In genomic region chr2L:3856372-3856771, dm6 we compare ENCODE assay signal across 1 fruit fly cellular context.
TF ChIP-seq lines count a peak whose summit lies in the region.

No protein-coding gene starts in this region.

TF ChIP-seq in whole organism, embryonic, 481 proteins besides CTCF, POLR2A, EP300 and RAD21 (continued from another document):
- TF ChIP-seq CG12071 (GFP tag; optimal IDR thresholded peaks at IDR 0.05; lab: Kevin White, UChicago), result no peak
- peak; percentile 24 for TF ChIP-seq CG2202 (tag; optimal IDR thresholded peaks at IDR 0.05; lab: Kevin White, UChicago)
- no peak for TF ChIP-seq CkIIα-i1 (GFP tag; IDR thresholded peaks at IDR 0.05; lab: Robert Waterston, UW)
- peak; percentile 64 for TF ChIP-seq sens (GFP tag; lab: Kevin White, UChicago)
- TF ChIP-seq corto (GFP tag; optimal IDR thresholded peaks at IDR 0.05; lab: Kevin White, UChicago), result no peak
- no peak for TF ChIP-seq Drgx (GFP tag; IDR thresholded peaks at IDR 0.05; lab: Robert Waterston, UW)
- TF ChIP-seq CG8290 (GFP tag; optimal IDR thresholded peaks at IDR 0.05; lab: Kevin White, UChicago), result no peak
- TF ChIP-seq CG8290 (tag; optimal IDR thresholded peaks at IDR 0.05; lab: Kevin White, UChicago), result no peak
- no peak for TF ChIP-seq CG9437 (GFP tag; optimal IDR thresholded peaks at IDR 0.05; lab: Kevin White, UChicago)
- peak; percentile 82 for TF ChIP-seq CG18262 (tag; optimal IDR thresholded peaks at IDR 0.05; lab: Kevin White, UChicago)
- TF ChIP-seq CG6854 (GFP tag; optimal IDR thresholded peaks at IDR 0.05; lab: Kevin White, UChicago), result no peak
- TF ChIP-seq CG16815 (GFP tag; optimal IDR thresholded peaks at IDR 0.05; lab: Kevin White, UChicago), result peak; percentile 1
- no peak for TF ChIP-seq dm (GFP tag; optimal IDR thresholded peaks at IDR 0.05; lab: Kevin White, UChicago)
- no peak for TF ChIP-seq jigr1 (GFP tag; IDR thresholded peaks at IDR 0.05; lab: Robert Waterston, UW)
- TF ChIP-seq Sry-β (GFP tag; optimal IDR thresholded peaks at IDR 0.05; lab: Kevin White, UChicago), result peak; percentile 5
- TF ChIP-seq Doc2 (GFP tag; IDR thresholded peaks at IDR 0.05; lab: Robert Waterston, UW), result no peak
- no peak for TF ChIP-seq CG18476 (GFP tag; optimal IDR thresholded peaks at IDR 0.05; lab: Kevin White, UChicago)
- no peak for TF ChIP-seq toy (GFP tag; IDR thresholded peaks at IDR 0.05; lab: Robert Waterston, UW)
- no peak for TF ChIP-seq Hr39 (optimal IDR thresholded peaks at IDR 0.05; lab: Kevin White, UChicago)
- no peak for TF ChIP-seq CG7928 (GFP tag; optimal IDR thresholded peaks at IDR 0.05; lab: Kevin White, UChicago)
- no peak for TF ChIP-seq unc-4 (GFP tag; IDR thresholded peaks at IDR 0.05; lab: Robert Waterston, UW; ENCODE audit: partially characterized antibody)
- peak; percentile 32 for TF ChIP-seq CG10209 (GFP tag; optimal IDR thresholded peaks at IDR 0.05; lab: Kevin White, UChicago)
- peak; percentile 60 for TF ChIP-seq CG33557 (GFP tag; optimal IDR thresholded peaks at IDR 0.05; lab: Kevin White, UChicago)
- TF ChIP-seq CG4360 (GFP tag; IDR thresholded peaks at IDR 0.05; lab: Robert Waterston, UW), result 0 out of 2 replicates have a peak, but pooled peaks have one; percentile 10
- peak; percentile 46 for TF ChIP-seq CG16863 (GFP tag; optimal IDR thresholded peaks at IDR 0.05; lab: Kevin White, UChicago)
- no peak for TF ChIP-seq dysf (GFP tag; IDR thresholded peaks at IDR 0.05; lab: Robert Waterston, UW)
- no peak for TF ChIP-seq CG3838 (GFP tag; optimal IDR thresholded peaks at IDR 0.05; lab: Kevin White, UChicago)
- TF ChIP-seq seq (GFP tag; IDR thresholded peaks at IDR 0.05; lab: Robert Waterston, UW), result no peak
- no peak for TF ChIP-seq Fer3 (tag; optimal IDR thresholded peaks at IDR 0.05; lab: Kevin White, UChicago)
- TF ChIP-seq HLH3B (GFP tag; IDR thresholded peaks at IDR 0.05; lab: Robert Waterston, UW), result no peak
- no peak for TF ChIP-seq onecut (GFP tag; IDR thresholded peaks at IDR 0.05; lab: Robert Waterston, UW)
- no peak for TF ChIP-seq CG1603 (tag; optimal IDR thresholded peaks at IDR 0.05; lab: Kevin White, UChicago)
- TF ChIP-seq B-H1 (GFP tag; IDR thresholded peaks at IDR 0.05; lab: Robert Waterston, UW), result no peak
- TF ChIP-seq Sin3A (optimal IDR thresholded peaks at IDR 0.05; lab: Kevin White, UChicago), result no peak
- TF ChIP-seq CG15073 (GFP tag; optimal IDR thresholded peaks at IDR 0.05; lab: Kevin White, UChicago), result no peak
- TF ChIP-seq Sox102F (GFP tag; optimal IDR thresholded peaks at IDR 0.05; lab: Kevin White, UChicago), result peak; percentile 54
- no peak for TF ChIP-seq CG31365 (tag; optimal IDR thresholded peaks at IDR 0.05; lab: Kevin White, UChicago)
- TF ChIP-seq CG18764 (GFP tag; optimal IDR thresholded peaks at IDR 0.05; lab: Kevin White, UChicago), result peak; percentile 33
- TF ChIP-seq vvl (GFP tag; IDR thresholded peaks at IDR 0.05; lab: Robert Waterston, UW), result no peak
- TF ChIP-seq CG34224 (GFP tag; IDR thresholded peaks at IDR 0.05; lab: Robert Waterston, UW; ENCODE audit: partially characterized antibody), result no peak
- TF ChIP-seq crc (GFP tag; optimal IDR thresholded peaks at IDR 0.05; lab: Kevin White, UChicago), result no peak
- peak; percentile 38 for TF ChIP-seq CG3407 (GFP tag; optimal IDR thresholded peaks at IDR 0.05; lab: Kevin White, UChicago)
- TF ChIP-seq CG43689 (GFP tag; IDR thresholded peaks at IDR 0.05; lab: Robert Waterston, UW), result no peak
- no peak for TF ChIP-seq CG12155 (GFP tag; optimal IDR thresholded peaks at IDR 0.05; lab: Kevin White, UChicago)
- TF ChIP-seq gem (tag; optimal IDR thresholded peaks at IDR 0.05; lab: Kevin White, UChicago), result peak; percentile 71
- TF ChIP-seq TFAM (GFP tag; optimal IDR thresholded peaks at IDR 0.05; lab: Kevin White, UChicago), result no peak
- TF ChIP-seq pnt (GFP tag; optimal IDR thresholded peaks at IDR 0.05; lab: Kevin White, UChicago), result peak; percentile 33
- TF ChIP-seq CG3995 (GFP tag; optimal IDR thresholded peaks at IDR 0.05; lab: Kevin White, UChicago), result no peak
- TF ChIP-seq CG42726 (GFP tag; IDR thresholded peaks at IDR 0.05; lab: Robert Waterston, UW; ENCODE audit: partially characterized antibody), result no peak
- no peak for TF ChIP-seq CG3065 (GFP tag; optimal IDR thresholded peaks at IDR 0.05; lab: Kevin White, UChicago)
- TF ChIP-seq CG14014 (GFP tag; IDR thresholded peaks at IDR 0.05; lab: Robert Waterston, UW), result no peak
- peak; percentile 21 for TF ChIP-seq CG12942 (GFP tag; optimal IDR thresholded peaks at IDR 0.05; lab: Kevin White, UChicago)
- no peak for TF ChIP-seq btn (GFP tag; optimal IDR thresholded peaks at IDR 0.05; lab: Kevin White, UChicago)
- TF ChIP-seq CG33213 (GFP tag; optimal IDR thresholded peaks at IDR 0.05; lab: Kevin White, UChicago), result peak; percentile 14
- TF ChIP-seq org-1 (GFP tag; optimal IDR thresholded peaks at IDR 0.05; lab: Kevin White, UChicago), result no peak
- TF ChIP-seq CG9609 (GFP tag; optimal IDR thresholded peaks at IDR 0.05; lab: Kevin White, UChicago), result peak; percentile 27
- TF ChIP-seq Ets65A (GFP tag; lab: Kevin White, UChicago), result no peak
- TF ChIP-seq Sox100B (GFP tag; optimal IDR thresholded peaks at IDR 0.05; lab: Kevin White, UChicago), result peak; percentile 40
- no peak for TF ChIP-seq lov (optimal IDR thresholded peaks at IDR 0.05; lab: Kevin White, UChicago)
- TF ChIP-seq lov (GFP tag; IDR thresholded peaks at IDR 0.05; lab: Robert Waterston, UW), result no peak
- no peak for TF ChIP-seq CG17802 (tag; optimal IDR thresholded peaks at IDR 0.05; lab: Kevin White, UChicago)
- no peak for TF ChIP-seq CG12104 (GFP tag; optimal IDR thresholded peaks at IDR 0.05; lab: Kevin White, UChicago)
- no peak for TF ChIP-seq CG13287 (GFP tag; IDR thresholded peaks at IDR 0.05; lab: Robert Waterston, UW; ENCODE audit: partially characterized antibody)
- no peak for TF ChIP-seq mirr (GFP tag; optimal IDR thresholded peaks at IDR 0.05; lab: Kevin White, UChicago)
- TF ChIP-seq Dref (GFP tag; IDR thresholded peaks at IDR 0.05; lab: Robert Waterston, UW), result no peak
- TF ChIP-seq Hsf (GFP tag; optimal IDR thresholded peaks at IDR 0.05; lab: Kevin White, UChicago), result peak; percentile 32
- TF ChIP-seq sc (optimal IDR thresholded peaks at IDR 0.05; lab: Kevin White, UChicago), result no peak
- TF ChIP-seq sc (GFP tag; optimal IDR thresholded peaks at IDR 0.05; lab: Kevin White, UChicago), result peak; percentile 47
- no peak for TF ChIP-seq fd102C (GFP tag; optimal IDR thresholded peaks at IDR 0.05; lab: Kevin White, UChicago)
- TF ChIP-seq CoRest (tag; optimal IDR thresholded peaks at IDR 0.05; lab: Kevin White, UChicago), result peak; percentile 55
- TF ChIP-seq CG8924 (tag; optimal IDR thresholded peaks at IDR 0.05; lab: Kevin White, UChicago), result peak; percentile 49
- no peak for TF ChIP-seq pzg (GFP tag; optimal IDR thresholded peaks at IDR 0.05; lab: Kevin White, UChicago)
- no peak for TF ChIP-seq wek (GFP tag; optimal IDR thresholded peaks at IDR 0.05; lab: Kevin White, UChicago)
- TF ChIP-seq gt (GFP tag; IDR thresholded peaks at IDR 0.05; lab: Robert Waterston, UW), result no peak
- peak; percentile 70 for TF ChIP-seq zf30C (GFP tag; optimal IDR thresholded peaks at IDR 0.05; lab: Kevin White, UChicago)
- TF ChIP-seq CG11695 (GFP tag; IDR thresholded peaks at IDR 0.05; lab: Robert Waterston, UW), result no peak
- TF ChIP-seq bowl (GFP tag; IDR thresholded peaks at IDR 0.05; lab: Robert Waterston, UW), result no peak
- no peak for TF ChIP-seq Optix (GFP tag; IDR thresholded peaks at IDR 0.05; lab: Robert Waterston, UW)
- peak; percentile 53 for TF ChIP-seq Oli (tag; optimal IDR thresholded peaks at IDR 0.05; lab: Kevin White, UChicago)
- no peak for TF ChIP-seq CG4617 (GFP tag; optimal IDR thresholded peaks at IDR 0.05; lab: Kevin White, UChicago; ENCODE audit: borderline replicate concordance)
- no peak for TF ChIP-seq CG2199 (GFP tag; IDR thresholded peaks at IDR 0.05; lab: Robert Waterston, UW)
- no peak for TF ChIP-seq Abd-B (GFP tag; optimal IDR thresholded peaks at IDR 0.05; lab: Kevin White, UChicago)
- TF ChIP-seq Deaf1 (tag; optimal IDR thresholded peaks at IDR 0.05; lab: Kevin White, UChicago), result no peak
- TF ChIP-seq eve (GFP tag; optimal IDR thresholded peaks at IDR 0.05; lab: Kevin White, UChicago), result peak in 1 of 2 experiments; percentile 86
- no peak for TF ChIP-seq eyg (GFP tag; optimal IDR thresholded peaks at IDR 0.05; lab: Kevin White, UChicago)
- peak; percentile 38 for TF ChIP-seq cato (GFP tag; optimal IDR thresholded peaks at IDR 0.05; lab: Kevin White, UChicago; ENCODE audit: borderline replicate concordance)
- TF ChIP-seq CG10267 (tag; optimal IDR thresholded peaks at IDR 0.05; lab: Kevin White, UChicago), result peak; percentile 61
- TF ChIP-seq CG30403 (GFP tag; optimal IDR thresholded peaks at IDR 0.05; lab: Kevin White, UChicago), result peak; percentile 32
- TF ChIP-seq CG16813 (GFP tag; IDR thresholded peaks at IDR 0.05; lab: Robert Waterston, UW; ENCODE audit: partially characterized antibody), result no peak
- no peak for TF ChIP-seq CG14860 (GFP tag; IDR thresholded peaks at IDR 0.05; lab: Robert Waterston, UW; ENCODE audit: partially characterized antibody)
- peak; percentile 58 for TF ChIP-seq CG12391 (tag; optimal IDR thresholded peaks at IDR 0.05; lab: Kevin White, UChicago)
- TF ChIP-seq gce (GFP tag; IDR thresholded peaks at IDR 0.05; lab: Robert Waterston, UW), result no peak
- peak; percentile 72 for TF ChIP-seq phol (tag; optimal IDR thresholded peaks at IDR 0.05; lab: Kevin White, UChicago)
- no peak for TF ChIP-seq hbn (GFP tag; IDR thresholded peaks at IDR 0.05; lab: Robert Waterston, UW; ENCODE audit: partially characterized antibody)
- TF ChIP-seq D19B (GFP tag; optimal IDR thresholded peaks at IDR 0.05; lab: Kevin White, UChicago), result no peak
- TF ChIP-seq gcm2 (GFP tag; optimal IDR thresholded peaks at IDR 0.05; lab: Kevin White, UChicago), result no peak
- TF ChIP-seq Meics (GFP tag; optimal IDR thresholded peaks at IDR 0.05; lab: Kevin White, UChicago), result no peak
- TF ChIP-seq CG11504 (tag; optimal IDR thresholded peaks at IDR 0.05; lab: Kevin White, UChicago), result peak; percentile 63
- TF ChIP-seq CG5245 (GFP tag; optimal IDR thresholded peaks at IDR 0.05; lab: Kevin White, UChicago), result peak; percentile 3
- TF ChIP-seq CG10274 (GFP tag; optimal IDR thresholded peaks at IDR 0.05; lab: Kevin White, UChicago), result no peak
- TF ChIP-seq Max (GFP tag; optimal IDR thresholded peaks at IDR 0.05; lab: Kevin White, UChicago), result no peak
- TF ChIP-seq Med (GFP tag; lab: Kevin White, UChicago), result peak; percentile 69
- TF ChIP-seq CG9215 (GFP tag; IDR thresholded peaks at IDR 0.05; lab: Robert Waterston, UW), result no peak
- peak; percentile 59 for TF ChIP-seq D19A (tag; optimal IDR thresholded peaks at IDR 0.05; lab: Kevin White, UChicago)
- no peak for TF ChIP-seq CG13624 (GFP tag; optimal IDR thresholded peaks at IDR 0.05; lab: Kevin White, UChicago)
- TF ChIP-seq da (GFP tag; optimal IDR thresholded peaks at IDR 0.05; lab: Kevin White, UChicago), result no peak
- TF ChIP-seq fd96Cb (tag; optimal IDR thresholded peaks at IDR 0.05; lab: Kevin White, UChicago), result peak; percentile 50
- peak in 1 of 2 experiments; percentile 30 for TF ChIP-seq dpn (GFP tag; optimal IDR thresholded peaks at IDR 0.05; lab: Kevin White, UChicago)
- peak; percentile 33 for TF ChIP-seq Hr3 (GFP tag; optimal IDR thresholded peaks at IDR 0.05; lab: Kevin White, UChicago)
- TF ChIP-seq Nf-YC (tag; optimal IDR thresholded peaks at IDR 0.05; lab: Kevin White, UChicago), result no peak
- no peak for TF ChIP-seq CG6813 (GFP tag; optimal IDR thresholded peaks at IDR 0.05; lab: Kevin White, UChicago)
- no peak for TF ChIP-seq bigmax (GFP tag; optimal IDR thresholded peaks at IDR 0.05; lab: Kevin White, UChicago)
- no peak for TF ChIP-seq insv (GFP tag; optimal IDR thresholded peaks at IDR 0.05; lab: Kevin White, UChicago)
- TF ChIP-seq ERR (GFP tag; optimal IDR thresholded peaks at IDR 0.05; lab: Kevin White, UChicago), result no peak
- no peak for TF ChIP-seq mam (GFP tag; optimal IDR thresholded peaks at IDR 0.05; lab: Kevin White, UChicago)
- TF ChIP-seq ind (GFP tag; optimal IDR thresholded peaks at IDR 0.05; lab: Kevin White, UChicago), result peak; percentile 23
- no peak for TF ChIP-seq CG12744 (GFP tag; optimal IDR thresholded peaks at IDR 0.05; lab: Kevin White, UChicago)
- no peak for TF ChIP-seq Opbp (GFP tag; IDR thresholded peaks at IDR 0.05; lab: Robert Waterston, UW; ENCODE audit: partially characterized antibody)
- TF ChIP-seq pum (GFP tag; optimal IDR thresholded peaks at IDR 0.05; lab: Kevin White, UChicago), result peak; percentile 12
